Worm (Caenorhabditis elegans): ENCODE data around the gene ZK596.2.

The ZK596.2 gene

DNA sequence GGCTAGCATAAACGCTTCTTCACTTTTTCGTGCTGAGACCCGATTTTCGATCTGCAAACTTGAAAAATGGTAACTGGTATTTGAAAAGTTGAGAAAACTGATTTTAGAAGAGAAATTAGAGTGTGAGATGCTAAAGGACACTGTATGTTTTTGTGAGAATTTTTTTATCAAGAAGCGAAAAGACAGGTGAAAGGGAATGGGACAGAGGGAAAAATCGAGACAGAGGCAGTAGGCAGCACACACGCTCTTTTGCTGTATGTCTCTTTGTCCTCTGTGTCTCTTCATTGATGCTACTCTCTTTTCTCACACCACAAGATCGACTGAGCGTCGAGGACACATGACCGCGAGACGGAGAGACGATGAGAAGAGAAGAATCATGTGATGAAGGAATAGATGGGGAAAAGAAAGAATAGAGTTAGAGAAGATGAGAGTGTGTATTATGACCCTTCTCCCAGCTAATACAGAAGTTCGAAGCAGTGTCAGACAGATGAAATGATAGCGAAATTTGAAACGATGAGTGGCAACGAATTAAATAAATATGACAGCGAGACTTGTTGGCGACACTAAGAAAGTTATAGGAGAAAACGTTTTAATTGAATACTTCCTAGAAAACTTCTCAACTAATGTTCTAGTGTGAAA, 26.9 kb upstream of the ZK596.2 start, which contains the start of gene lgg-2 (continued):
- TF ChIP-seq ztf-25 (GFP tag; IDR thresholded peaks at IDR 0.05) (no peak), K11D2.4 (GFP tag; IDR thresholded peaks at IDR 0.05) (peak; percentile 91), F37B4.10 (GFP tag; IDR thresholded peaks at IDR 0.05) (0 out of 2 replicates have a peak, but pooled peaks have one; percentile 28), nhr-179 (tag; optimal IDR thresholded peaks at IDR 0.05) (no peak), mcd-1 (GFP tag; IDR thresholded peaks at IDR 0.05) (peak; percentile 80), rcor-1 (GFP tag; IDR thresholded peaks at IDR 0.05) (peak; percentile 70), madf-3 (GFP tag; IDR thresholded peaks at IDR 0.05) (0 out of 2 replicates have a peak, but pooled peaks have one; percentile 64), pbrm-1 (GFP tag; IDR thresholded peaks at IDR 0.05) (peak; percentile 77; the same call in 1 of the 2 replicates), ekl-4 (GFP tag; IDR thresholded peaks at IDR 0.05) (peak; percentile 90), madf-10 (tag; optimal IDR thresholded peaks at IDR 0.05) (peak; percentile 85), aptf-2 (GFP tag; conservative IDR thresholded peaks at IDR 0.05) (no peak), nhr-27 (tag; optimal IDR thresholded peaks at IDR 0.05) (no peak), F55B11.4 (tag; optimal IDR thresholded peaks at IDR 0.05; ENCODE audit: borderline replicate concordance, insufficient read depth) (no peak), F22D6.2 (tag; optimal IDR thresholded peaks at IDR 0.05) (peak; percentile 84), ztf-26 (tag; optimal IDR thresholded peaks at IDR 0.05) (peak; percentile 84), C17E4.6 (GFP tag; IDR thresholded peaks at IDR 0.05) (0 out of 2 replicates have a peak, but pooled peaks have one; percentile 8), C06A6.2 (GFP tag; conservative IDR thresholded peaks at IDR 0.05) (peak; percentile 90), repo-1 (tag; optimal IDR thresholded peaks at IDR 0.05) (peak; percentile 47), T26A5.8 (tag; optimal IDR thresholded peaks at IDR 0.05) (no peak), unc-62 (GFP tag; optimal IDR thresholded peaks at IDR 0.05) (peak; percentile 68), F39B2.1 (GFP tag; IDR thresholded peaks at IDR 0.05) (no peak), Y53G8AR.9 (GFP tag; conservative IDR thresholded peaks at IDR 0.05) (peak; percentile 83), xnd-1 (tag; optimal IDR thresholded peaks at IDR 0.05) (no peak), sdz-38 (tag; optimal IDR thresholded peaks at IDR 0.05) (no peak), ceh-100 (GFP tag; IDR thresholded peaks at IDR 0.05) (peak; percentile 50), unc-130 (GFP tag; optimal IDR thresholded peaks at IDR 0.05) (no peak), attf-5 (GFP tag; optimal IDR thresholded peaks at IDR 0.05) (peak; percentile 86), him-1 (tag; optimal IDR thresholded peaks at IDR 0.05) (no peak), T07F8.4 (tag; optimal IDR thresholded peaks at IDR 0.05) (no peak), chd-7 (tag; optimal IDR thresholded peaks at IDR 0.05) (peak; percentile 95), nhr-120 (GFP tag; IDR thresholded peaks at IDR 0.05) (no peak), gei-17 (GFP tag; optimal IDR thresholded peaks at IDR 0.05) (peak; percentile 67), hlh-12 (tag; optimal IDR thresholded peaks at IDR 0.05) (no peak)

DNA sequence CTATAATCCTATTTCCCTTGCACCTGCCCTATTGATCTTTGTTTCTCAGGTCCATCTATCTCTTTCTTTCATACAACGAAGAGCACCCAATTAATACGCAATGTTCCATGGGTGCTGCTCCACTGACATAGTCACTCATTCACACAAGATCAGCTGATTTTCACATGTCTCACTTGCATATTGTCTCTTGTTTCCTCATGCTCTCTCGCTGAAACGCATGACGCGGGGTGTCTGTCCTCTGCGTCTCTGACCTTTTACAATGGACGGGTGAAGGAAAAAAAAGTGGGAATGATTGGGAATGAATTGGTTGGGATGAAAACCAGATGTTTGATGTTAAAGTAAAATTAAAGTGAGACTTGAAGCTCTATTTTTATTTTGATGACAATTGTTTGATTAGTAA, 26.2 kb upstream of the ZK596.2 start:
- peak; percentile 29; the same call in 1 of the 2 replicates for TF ChIP-seq rcor-1 (GFP tag; IDR thresholded peaks at IDR 0.05)
- peak; percentile 85 for TF ChIP-seq ekl-4 (GFP tag; IDR thresholded peaks at IDR 0.05)
- peak; percentile 73 for TF ChIP-seq unc-62 (GFP tag; optimal IDR thresholded peaks at IDR 0.05)
- peak; percentile 74 for TF ChIP-seq egl-44 (GFP tag; IDR thresholded peaks at IDR 0.05)
- TF ChIP-seq F10E7.11 (tag; optimal IDR thresholded peaks at IDR 0.05): peak; percentile 11
- TF ChIP-seq B0261.1 (tag; optimal IDR thresholded peaks at IDR 0.05): no peak
- TF ChIP-seq Y53G8AR.9 (GFP tag; conservative IDR thresholded peaks at IDR 0.05): peak; percentile 47; the same call in 1 of the 2 replicates
- TF ChIP-seq F57A8.1 (GFP tag; optimal IDR thresholded peaks at IDR 0.05): no peak
- TF ChIP-seq let-607 (tag; optimal IDR thresholded peaks at IDR 0.05): peak in 1 of 2 experiments; percentile 14
- no peak for TF ChIP-seq aptf-3 (GFP tag; IDR thresholded peaks at IDR 0.05)
- peak; percentile 62 for TF ChIP-seq lin-54 (GFP tag; optimal IDR thresholded peaks at IDR 0.05)
- TF ChIP-seq somi-1 (GFP tag; optimal IDR thresholded peaks at IDR 0.05): peak; percentile 91
- TF ChIP-seq hmg-1.2 (GFP tag; IDR thresholded peaks at IDR 0.05): peak; percentile 77
- TF ChIP-seq lsl-1 (GFP tag; optimal IDR thresholded peaks at IDR 0.05): no peak
- TF ChIP-seq hsf-1 (GFP tag; IDR thresholded peaks at IDR 0.05): no peak
- peak; percentile 75 for TF ChIP-seq ztf-22 (GFP tag; optimal IDR thresholded peaks at IDR 0.05)
- no peak for TF ChIP-seq F37B4.10 (GFP tag; IDR thresholded peaks at IDR 0.05)
- TF ChIP-seq K11D2.4 (GFP tag; IDR thresholded peaks at IDR 0.05): peak; percentile 88
- peak; percentile 74 for TF ChIP-seq pbrm-1 (GFP tag; IDR thresholded peaks at IDR 0.05)
- TF ChIP-seq chd-7 (tag; optimal IDR thresholded peaks at IDR 0.05): peak; percentile 85
- TF ChIP-seq attf-6 (GFP tag; IDR thresholded peaks at IDR 0.05): no peak
- TF ChIP-seq madf-8 (GFP tag; conservative IDR thresholded peaks at IDR 0.05): no peak
- TF ChIP-seq K12H6.12 (tag; optimal IDR thresholded peaks at IDR 0.05): peak; percentile 71

Measured in whole organism, young adult.